Fruit fly (Drosophila melanogaster) ovary, adult (tissue): ENCODE results near the gene mud.

Experiments used
- CG17801 ChIP-seq: fragments of 200-800 bp; optimal IDR thresholded peaks from 2 replicates; lab custom pipeline; 2019; ENCODE audit warnings: missing biosample characterization, mild to moderate bottlenecking, missing genetic modification characterization, moderate library complexity; ENCODE audit not compliant: partially characterized antibody

Gene mud

dm6 chrX:14247035-14247786 is at the start of gene mud:
TSS of gene mud (plus strand) at chrX:14247732.
- no peak for TF ChIP-seq CG17801 (GFP tag; lab: Kevin White, UChicago)

dm6 chrX:14199967-14200531 is 47.5 kb upstream of the mud start, which contains the start of gene CG11590:
TSS of gene CG11590 (plus strand) at chrX:14200178.
- no peak for TF ChIP-seq CG17801 (GFP tag; lab: Kevin White, UChicago)

dm6 chrX:14201178-14201577 is 46.4 kb upstream of the mud start, which contains the start of gene Prp16:
TSS of gene Prp16 (plus strand) at chrX:14201362.
- no peak for TF ChIP-seq CG17801 (GFP tag; lab: Kevin White, UChicago)

dm6 chrX:14208426-14209208 is 38.9 kb upstream of the mud start:
- peak; percentile 49 for TF ChIP-seq CG17801 (GFP tag; lab: Kevin White, UChicago)

dm6 chrX:14209209-14209781 is 38.2 kb upstream of the mud start:
- TF ChIP-seq CG17801 (GFP tag; lab: Kevin White, UChicago), result no peak

- TF ChIP-seq CG17801 (GFP tag; lab: Kevin White, UChicago), result peak; percentile 49
These were observed 36.1 kb upstream of the mud start for dm6 chrX:14211250-14211944.

dm6 chrX:14212147-14212792 is 35.3 kb upstream of the mud start:
- no peak for TF ChIP-seq CG17801 (GFP tag; lab: Kevin White, UChicago)

dm6 chrX:14213509-14214154 is 33.9 kb upstream of the mud start:
- no peak for TF ChIP-seq CG17801 (GFP tag; lab: Kevin White, UChicago)

- TF ChIP-seq CG17801 (GFP tag; lab: Kevin White, UChicago), result peak; percentile 79
These were observed 32.8 kb upstream of the mud start for dm6 chrX:14214505-14215449.

- no peak for TF ChIP-seq CG17801 (GFP tag; lab: Kevin White, UChicago)
These were observed 31.7 kb upstream of the mud start for dm6 chrX:14215834-14216233.

- no peak for TF ChIP-seq CG17801 (GFP tag; lab: Kevin White, UChicago)
These were observed 30.7 kb upstream of the mud start for dm6 chrX:14216844-14217243.

dm6 chrX:14218045-14218483 is 29.5 kb upstream of the mud start:
- TF ChIP-seq CG17801 (GFP tag; lab: Kevin White, UChicago), result peak; percentile 91
